Worm (Caenorhabditis elegans): ENCODE measurements around the gene ZK673.5.

ZK673.5 gene

ce11 chrII:10502491-10503063 lies 41.3 kb downstream of the ZK673.5 start, which contains the start of gene myrf-1 (continued):
- TF ChIP-seq K11D2.4 (GFP tag; IDR thresholded peaks at IDR 0.05) = peak; percentile 65; the same call in 1 of the 2 replicates
- peak; percentile 44 for TF ChIP-seq atf-7 (tag; optimal IDR thresholded peaks at IDR 0.05)
- no peak for TF ChIP-seq lag-1 (GFP tag; IDR thresholded peaks at IDR 0.05)
- TF ChIP-seq hmg-20 (GFP tag; IDR thresholded peaks at IDR 0.05) = peak; percentile 40
- TF ChIP-seq xnd-1 (tag; optimal IDR thresholded peaks at IDR 0.05) = no peak
- no peak for TF ChIP-seq B0035.1 (tag; optimal IDR thresholded peaks at IDR 0.05)
- no peak for TF ChIP-seq dpff-1 (tag; optimal IDR thresholded peaks at IDR 0.05)
- TF ChIP-seq aptf-2 (GFP tag; conservative IDR thresholded peaks at IDR 0.05) = no peak
- TF ChIP-seq snpc-4 (GFP tag; optimal IDR thresholded peaks at IDR 0.05) = no peak
- peak in 1 of 4 experiments; percentile 35 for TF ChIP-seq snpc-4 (tag; optimal IDR thresholded peaks at IDR 0.05)
- TF ChIP-seq mxl-1 (tag; optimal IDR thresholded peaks at IDR 0.05) = no peak
- TF ChIP-seq chd-7 (tag; optimal IDR thresholded peaks at IDR 0.05) = peak; percentile 79
- peak; percentile 47 for TF ChIP-seq repo-1 (tag; optimal IDR thresholded peaks at IDR 0.05)
- TF ChIP-seq fkh-3 (tag; optimal IDR thresholded peaks at IDR 0.05) = no peak
- peak; percentile 5 for TF ChIP-seq F57A8.1 (GFP tag; optimal IDR thresholded peaks at IDR 0.05)
- TF ChIP-seq dpl-1 (GFP tag; optimal IDR thresholded peaks at IDR 0.05) = no peak
- no peak for TF ChIP-seq madf-8 (GFP tag; conservative IDR thresholded peaks at IDR 0.05)
- TF ChIP-seq somi-1 (GFP tag; optimal IDR thresholded peaks at IDR 0.05) = peak; percentile 75
- no peak for TF ChIP-seq nfya-2 (GFP tag; IDR thresholded peaks at IDR 0.05)
- no peak for TF ChIP-seq ztf-25 (GFP tag; IDR thresholded peaks at IDR 0.05)
- peak; percentile 97 for TF ChIP-seq egrh-3 (GFP tag; IDR thresholded peaks at IDR 0.05)
- TF ChIP-seq nhr-90 (tag; optimal IDR thresholded peaks at IDR 0.05) = peak; percentile 18
- TF ChIP-seq F39B2.1 (GFP tag; IDR thresholded peaks at IDR 0.05) = no peak
- no peak for TF ChIP-seq rpc-1 (optimal IDR thresholded peaks at IDR 0.05)
- no peak for TF ChIP-seq rpc-1 (tag; optimal IDR thresholded peaks at IDR 0.05)
- TF ChIP-seq sea-2 (GFP tag; IDR thresholded peaks at IDR 0.05) = no peak
- peak; percentile 12; the same call in 1 of the 2 replicates for TF ChIP-seq madf-6 (GFP tag; IDR thresholded peaks at IDR 0.05)
- TF ChIP-seq unc-130 (GFP tag; optimal IDR thresholded peaks at IDR 0.05) = no peak
- TF ChIP-seq pbrm-1 (GFP tag; IDR thresholded peaks at IDR 0.05) = peak; percentile 69; the same call in 1 of the 2 replicates
- no peak for TF ChIP-seq efl-1 (GFP tag; optimal IDR thresholded peaks at IDR 0.05)
- no peak for TF ChIP-seq B0261.1 (tag; optimal IDR thresholded peaks at IDR 0.05)
- TF ChIP-seq cebp-2 (GFP tag; IDR thresholded peaks at IDR 0.05) = no peak
- TF ChIP-seq let-526 (GFP tag; IDR thresholded peaks at IDR 0.05) = no peak; the same call in 1 of the 2 replicates
- no peak for TF ChIP-seq ceh-40 (GFP tag; IDR thresholded peaks at IDR 0.05)
- peak; percentile 75; the same call in 1 of the 2 replicates for TF ChIP-seq nfyb-1 (GFP tag; IDR thresholded peaks at IDR 0.05)
- TF ChIP-seq Y53F4B.3 (GFP tag; IDR thresholded peaks at IDR 0.05) = no peak
- no peak; the same call in 1 of the 2 replicates for TF ChIP-seq egl-44 (GFP tag; IDR thresholded peaks at IDR 0.05)
- TF ChIP-seq Y95B8A.8 (GFP tag; IDR thresholded peaks at IDR 0.05) = no peak
- TF ChIP-seq lsl-1 (GFP tag; optimal IDR thresholded peaks at IDR 0.05) = no peak
- TF ChIP-seq egl-18 (GFP tag; IDR thresholded peaks at IDR 0.05) = no peak
- TF ChIP-seq ztf-26 (tag; optimal IDR thresholded peaks at IDR 0.05) = peak; percentile 33
- no peak for TF ChIP-seq tbp1 (GFP tag; optimal IDR thresholded peaks at IDR 0.05)

Data from whole organism, young adult.